Worm (Caenorhabditis elegans) whole organism, L4/young adult: Measurements from ENCODE around the gene C05G5.2.

ENCODE experiments used
- W03F9.2 ChIP-seq: fragments of 150-350 bp; optimal IDR thresholded peaks from 2 replicates; lab custom pipeline; 2014; ENCODE audit warnings: missing biosample characterization, missing genetic modification characterization
- dao-5 ChIP-seq: sonication (generic microtip); optimal IDR thresholded peaks from 2 replicates; lab custom pipeline; 2016; ENCODE audit warnings: missing genotype, missing genetic modification characterization, moderate library complexity, missing compliant biosample characterization
- him-1 ChIP-seq: sonication (generic microtip); optimal IDR thresholded peaks from 2 replicates; lab custom pipeline; 2016; ENCODE audit warnings: missing genotype, missing genetic modification reagents, missing genetic modification characterization, missing compliant biosample characterization

DNA sequence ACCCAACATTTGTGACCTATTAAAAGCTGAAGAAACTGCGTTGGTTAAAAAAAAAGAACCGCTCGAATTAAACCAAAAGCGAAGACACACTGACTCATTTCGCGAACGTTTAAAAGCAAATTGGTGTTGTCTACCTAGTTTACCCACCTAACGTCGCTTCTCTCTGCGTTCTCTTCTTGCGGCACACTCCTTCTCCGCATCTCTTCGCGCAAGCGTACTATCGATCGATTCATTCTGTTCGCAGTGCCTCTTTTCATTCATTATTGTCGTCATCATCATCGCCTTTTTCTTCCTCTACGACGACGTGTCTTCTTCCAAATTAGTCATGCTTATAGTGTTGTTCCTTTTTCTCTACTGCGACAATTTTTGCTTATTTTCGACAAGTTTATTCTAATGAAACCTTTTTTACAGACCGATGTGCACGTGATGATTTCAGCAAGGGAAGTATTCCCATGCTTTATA lies 35.9 kb upstream of the C05G5.2 start, which contains the start of gene atrn-1:
- TF ChIP-seq W03F9.2, result no peak
- TF ChIP-seq him-1 (tag; lab: Kevin White, UChicago), result no peak
- no peak for TF ChIP-seq dao-5 (tag; lab: Kevin White, UChicago)
